Fruit fly (Drosophila melanogaster) whole organism, embryonic: ENCODE data around the gene boil.

Experiments used
- ATbp ChIP-seq: fragments of 200-800 bp; sonication (Bioruptor generic); optimal IDR thresholded peaks from 2 replicates; lab custom pipeline; 2017; ENCODE audit warnings: missing biosample characterization, mild to moderate bottlenecking, missing genetic modification characterization, missing genetic modification reagents
- Bgb ChIP-seq: fragments of 200-800 bp; sonication (Bioruptor generic); IDR thresholded peaks from 2 replicates; pipeline ENCODE4 v1.3.6; 2022; ENCODE audit warnings: missing biosample characterization, missing genetic modification characterization; ENCODE audit not compliant: partially characterized antibody
- Blimp-1 ChIP-seq: fragments of 200-800 bp; sonication (Bioruptor generic); optimal IDR thresholded peaks from 3 replicates; lab custom pipeline; 2018; ENCODE audit warnings: missing biosample characterization, missing genetic modification characterization, mild to moderate bottlenecking, moderate library complexity, missing genetic modification reagents
- CG10431 ChIP-seq: fragments of 200-800 bp; sonication (Bioruptor generic); optimal IDR thresholded peaks from 3 replicates; lab custom pipeline; 2018; ENCODE audit warnings: missing biosample characterization, mild to moderate bottlenecking, missing genetic modification characterization
- CG11504 ChIP-seq: fragments of 200-800 bp; sonication (Bioruptor generic); optimal IDR thresholded peaks from 3 replicates; lab custom pipeline; 2019; ENCODE audit warnings: missing biosample characterization, mild to moderate bottlenecking, missing genetic modification characterization, moderate library complexity
- CG13424 ChIP-seq: fragments of 200-800 bp; sonication (Bioruptor generic); optimal IDR thresholded peaks from 2 replicates; lab custom pipeline; 2019; ENCODE audit warnings: missing biosample characterization, mild to moderate bottlenecking, missing genetic modification characterization, moderate library complexity
- CG18619 ChIP-seq: fragments of 200-800 bp; sonication (Bioruptor generic); optimal IDR thresholded peaks from 3 replicates; lab custom pipeline; 2017; ENCODE audit warnings: missing biosample characterization, mild to moderate bottlenecking, missing genetic modification characterization
- CG2678 ChIP-seq: fragments of 200-800 bp; sonication (Bioruptor generic); optimal IDR thresholded peaks from 3 replicates; lab custom pipeline; 2019; ENCODE audit warnings: missing biosample characterization, mild to moderate bottlenecking, missing genetic modification characterization, moderate library complexity
- CG30403 ChIP-seq: fragments of 200-800 bp; sonication (Bioruptor generic); optimal IDR thresholded peaks from 3 replicates; lab custom pipeline; 2016; ENCODE audit warnings: missing biosample characterization, missing genetic modification characterization
- CG3065 ChIP-seq: fragments of 200-800 bp; sonication (Bioruptor generic); optimal IDR thresholded peaks from 2 replicates; lab custom pipeline; 2016; ENCODE audit warnings: missing biosample characterization, missing genetic modification characterization
- CG4328 ChIP-seq: fragments of 200-800 bp; sonication (Bioruptor generic); optimal IDR thresholded peaks from 3 replicates; lab custom pipeline; 2017; ENCODE audit warnings: missing biosample characterization, missing genetic modification reagents, missing genetic modification characterization
- CG4360 ChIP-seq: fragments of 200-800 bp; sonication (Bioruptor generic); IDR thresholded peaks from 2 replicates; pipeline ENCODE4 v1.3.6; 2022; ENCODE audit warnings: missing biosample characterization, missing genetic modification characterization
- CG6175 ChIP-seq: fragments of 200-800 bp; sonication (Bioruptor generic); IDR thresholded peaks from 3 replicates; pipeline ENCODE4 v1.3.6; 2022; ENCODE audit warnings: missing biosample characterization, missing genetic modification characterization
- CG8924 ChIP-seq: fragments of 200-800 bp; optimal IDR thresholded peaks from 3 replicates; lab custom pipeline; 2019; ENCODE audit warnings: missing biosample characterization, mild to moderate bottlenecking, missing genetic modification characterization, moderate library complexity
- Deaf1 ChIP-seq: fragments of 200-800 bp; optimal IDR thresholded peaks from 3 replicates; lab custom pipeline; 2019; ENCODE audit warnings: missing biosample characterization, mild to moderate bottlenecking, missing genetic modification characterization, moderate library complexity
- Dek ChIP-seq: fragments of 200-800 bp; sonication (Bioruptor generic); optimal IDR thresholded peaks from 3 replicates; lab custom pipeline; 2019; ENCODE audit warnings: missing biosample characterization, mild to moderate bottlenecking, missing genetic modification characterization, moderate library complexity
- E2f1 ChIP-seq: fragments of 200-800 bp; sonication (Bioruptor generic); IDR thresholded peaks from 2 replicates; pipeline ENCODE4 v1.3.6; 2022; ENCODE audit warnings: missing biosample characterization, missing genetic modification characterization
- E2f2 ChIP-seq: fragments of 200-800 bp; sonication (Bioruptor generic); IDR thresholded peaks from 2 replicates; pipeline ENCODE4 v1.3.6; 2022; ENCODE audit warnings: missing biosample characterization, missing genetic modification characterization
- Elba2 ChIP-seq: fragments of 200-800 bp; sonication (Bioruptor generic); optimal IDR thresholded peaks from 3 replicates; lab custom pipeline; 2016; ENCODE audit warnings: missing biosample characterization, missing genetic modification characterization
- Ets65A ChIP-seq: fragments of 200-800 bp; sonication (Bioruptor generic); peaks from one replicate; lab custom pipeline; 2016; ENCODE audit warnings: missing biosample characterization, missing genetic modification characterization
- Fer1 ChIP-seq: fragments of 200-800 bp; sonication (Bioruptor generic); optimal IDR thresholded peaks from 2 replicates; lab custom pipeline; 2017; ENCODE audit warnings: missing biosample characterization, mild to moderate bottlenecking, missing genetic modification characterization
- Fer3 ChIP-seq: fragments of 200-800 bp; sonication (Bioruptor generic); optimal IDR thresholded peaks from 2 replicates; lab custom pipeline; 2018; ENCODE audit warnings: missing biosample characterization, mild to moderate bottlenecking, missing genetic modification characterization, moderate library complexity
- Hmr ChIP-seq: fragments of 200-800 bp; sonication (Bioruptor generic); optimal IDR thresholded peaks from 3 replicates; lab custom pipeline; 2017; ENCODE audit warnings: mild to moderate bottlenecking, missing biosample characterization, missing genetic modification reagents, missing genetic modification characterization
- Hr51 ChIP-seq, 2 experiments: fragments of 200-800 bp; sonication (Bioruptor generic); optimal IDR thresholded peaks; 2 replicates in 1 of 2; 3 replicates in 1 of 2; lab custom pipeline; 2016 to 2018; ENCODE audit warnings: missing biosample characterization in 2 of 2, missing genetic modification characterization in 2 of 2, mild to moderate bottlenecking in 1 of 2, moderate library complexity in 1 of 2
- Meics ChIP-seq: fragments of 200-800 bp; sonication (Bioruptor generic); optimal IDR thresholded peaks from 2 replicates; lab custom pipeline; 2017; ENCODE audit warnings: missing biosample characterization, mild to moderate bottlenecking, missing genetic modification characterization
- Nf-YA ChIP-seq: fragments of 200-800 bp; sonication (Bioruptor generic); IDR thresholded peaks from 2 replicates; pipeline ENCODE4 v1.3.6; 2022; ENCODE audit warnings: missing biosample characterization, missing genetic modification characterization
- NfI ChIP-seq: fragments of 200-800 bp; sonication (Bioruptor generic); optimal IDR thresholded peaks from 3 replicates; lab custom pipeline; 2018; ENCODE audit warnings: missing biosample characterization, mild to moderate bottlenecking, missing genetic modification characterization, moderate library complexity
- Optix ChIP-seq: fragments of 200-800 bp; sonication (Bioruptor generic); IDR thresholded peaks from 3 replicates; pipeline ENCODE4 v1.3.6; 2022; ENCODE audit warnings: missing biosample characterization, missing genetic modification characterization
- Rfx ChIP-seq: fragments of 200-800 bp; sonication (Bioruptor generic); IDR thresholded peaks from 2 replicates; pipeline ENCODE4 v1.3.6; 2022; ENCODE audit warnings: missing biosample characterization, missing genetic modification characterization
- Sox102F ChIP-seq: fragments of 200-800 bp; sonication (Bioruptor generic); optimal IDR thresholded peaks from 2 replicates; lab custom pipeline; 2018; ENCODE audit warnings: missing biosample characterization, mild to moderate bottlenecking, missing genetic modification characterization, moderate library complexity
- Stat92E ChIP-seq, 3 experiments: fragments of >200 bp in 2 of 3; fragments of 200-800 bp in 1 of 3; sonication (Bioruptor generic) in 1 of 3; optimal IDR thresholded peaks; 2 replicates each; lab custom pipeline; 2017 to 2019; ENCODE audit warnings: missing biosample characterization in 3 of 3, missing genetic modification characterization in 3 of 3, mild to moderate bottlenecking in 1 of 3, moderate library complexity in 1 of 3
- Xrp1 ChIP-seq: fragments of 200-800 bp; sonication (Bioruptor generic); IDR thresholded peaks from 2 replicates; pipeline ENCODE4 v1.3.6; 2022; ENCODE audit warnings: missing biosample characterization, missing genetic modification characterization
- bcd ChIP-seq: fragments of 200-800 bp; sonication (Bioruptor generic); optimal IDR thresholded peaks from 2 replicates; lab custom pipeline; 2017; ENCODE audit warnings: missing biosample characterization, mild to moderate bottlenecking, missing genetic modification characterization
- chif ChIP-seq, 2 experiments: fragments of 200-800 bp; sonication (Bioruptor generic); optimal IDR thresholded peaks; 3 replicates each; lab custom pipeline; 2016; ENCODE audit warnings: missing biosample characterization in 2 of 2, missing genetic modification characterization in 2 of 2
- dmrt99B ChIP-seq: fragments of 200-800 bp; sonication (Bioruptor generic); optimal IDR thresholded peaks from 2 replicates; lab custom pipeline; 2018; ENCODE audit warnings: missing biosample characterization, mild to moderate bottlenecking, missing genetic modification characterization, moderate library complexity
- gem ChIP-seq: fragments of 200-800 bp; sonication (Bioruptor generic); optimal IDR thresholded peaks from 2 replicates; lab custom pipeline; 2019; ENCODE audit warnings: missing biosample characterization, mild to moderate bottlenecking, missing genetic modification characterization, moderate library complexity
- hb ChIP-seq: fragments of 200-800 bp; sonication (Bioruptor generic); IDR thresholded peaks from 3 replicates; pipeline ENCODE4 v1.3.6; 2022; ENCODE audit warnings: missing biosample characterization, missing genetic modification characterization; ENCODE audit not compliant: partially characterized antibody
- ind ChIP-seq: fragments of 200-800 bp; sonication (Bioruptor generic); optimal IDR thresholded peaks from 3 replicates; lab custom pipeline; 2016; ENCODE audit warnings: missing biosample characterization, missing genetic modification characterization
- jumu ChIP-seq: fragments of 200-800 bp; sonication (Bioruptor generic); optimal IDR thresholded peaks from 3 replicates; lab custom pipeline; 2016; ENCODE audit warnings: missing biosample characterization, missing genetic modification characterization
- lab ChIP-seq: fragments of 200-800 bp; sonication (Bioruptor generic); optimal IDR thresholded peaks from 3 replicates; lab custom pipeline; 2017; ENCODE audit warnings: missing biosample characterization, missing genetic modification characterization, mild to moderate bottlenecking, moderate library complexity, missing genetic modification reagents
- lilli ChIP-seq: fragments of 200-800 bp; sonication (Bioruptor generic); optimal IDR thresholded peaks from 3 replicates; lab custom pipeline; 2016; ENCODE audit warnings: missing biosample characterization, missing genetic modification characterization
- luna ChIP-seq: fragments of 200-800 bp; sonication (Bioruptor generic); optimal IDR thresholded peaks from 2 replicates; lab custom pipeline; 2016; ENCODE audit warnings: missing biosample characterization, missing genetic modification characterization
- sd ChIP-seq: fragments of 200-800 bp; sonication (Bioruptor generic); optimal IDR thresholded peaks from 3 replicates; lab custom pipeline; 2018; ENCODE audit warnings: missing biosample characterization, mild to moderate bottlenecking, missing genetic modification characterization, moderate library complexity
- shn ChIP-seq: fragments of 200-800 bp; sonication (Bioruptor generic); optimal IDR thresholded peaks from 3 replicates; lab custom pipeline; 2016; ENCODE audit warnings: missing biosample characterization, missing genetic modification characterization
- sisA ChIP-seq: fragments of 200-800 bp; sonication (Bioruptor generic); IDR thresholded peaks from 2 replicates; pipeline ENCODE4 v1.3.6; 2022; ENCODE audit warnings: missing biosample characterization, missing genetic modification characterization
- ttk ChIP-seq: fragments of 200-800 bp; sonication (Bioruptor generic); IDR thresholded peaks from 2 replicates; pipeline ENCODE4 v2.1.2; 2022; ENCODE audit warnings: missing biosample characterization, missing genetic modification characterization
- usp ChIP-seq: fragments of >200 bp; optimal IDR thresholded peaks from 2 replicates; lab custom pipeline; 2017; ENCODE audit warnings: missing biosample characterization, missing genetic modification characterization

boil gene

dm6 chrX:4840548-4841098 is 34.8 kb upstream of the boil start, which contains the start of gene CG42594 (continued):
- TF ChIP-seq ATbp (GFP tag; lab: Kevin White, UChicago) (no peak), sd (tag; lab: Kevin White, UChicago) (no peak)

dm6 chrX:4849376-4849775 is 26.1 kb upstream of the boil start:
- TF ChIP-seq lilli (GFP tag; lab: Kevin White, UChicago) (peak; percentile 19), Sox102F (GFP tag; lab: Kevin White, UChicago) (peak; percentile 3), CG18619 (GFP tag; lab: Kevin White, UChicago) (peak; percentile 22), CG8924 (tag; lab: Kevin White, UChicago) (peak; percentile 79), Xrp1 (GFP tag; lab: Robert Waterston, UW) (peak; percentile 30; the same call in 1 of the 2 replicates), hb (GFP tag; lab: Robert Waterston, UW) (no peak), CG3065 (no peak), luna (GFP tag; lab: Kevin White, UChicago) (no peak), Stat92E (GFP tag; optimal IDR thresholded peaks at IDR 0.05; lab: Kevin White, UChicago) (no peak), Dek (peak; percentile 2), Ets65A (GFP tag; lab: Kevin White, UChicago) (peak; percentile 84), CG11504 (tag; lab: Kevin White, UChicago) (peak; percentile 48), Meics (GFP tag; lab: Kevin White, UChicago) (peak; percentile 18), CG4360 (no peak), Deaf1 (no peak), sisA (GFP tag; lab: Robert Waterston, UW) (peak; percentile 25; the same call in 1 of the 2 replicates), Elba2 (no peak), NfI (GFP tag; lab: Kevin White, UChicago) (peak; percentile 66), CG13424 (tag; lab: Kevin White, UChicago) (peak; percentile 6), E2f1 (GFP tag; lab: Robert Waterston, UW) (0 out of 2 replicates have a peak, but pooled peaks have one; percentile 28), jumu (GFP tag; lab: Kevin White, UChicago) (no peak), Rfx (GFP tag; lab: Robert Waterston, UW) (peak; percentile 16; the same call in 1 of the 2 replicates), Hr51 (GFP tag; optimal IDR thresholded peaks at IDR 0.05; lab: Kevin White, UChicago) (peak in 1 of 2 experiments; percentile 34), chif (GFP tag; optimal IDR thresholded peaks at IDR 0.05; lab: Kevin White, UChicago) (no peak), bcd (GFP tag; lab: Kevin White, UChicago) (peak; percentile 1), gem (tag; lab: Kevin White, UChicago) (peak; percentile 58), CG30403 (GFP tag; lab: Kevin White, UChicago) (peak; percentile 47), CG2678 (tag; lab: Kevin White, UChicago) (peak; percentile 50), Hmr (peak; percentile 38), shn (no peak), Nf-YA (GFP tag; lab: Robert Waterston, UW) (no peak), Bgb (no peak), CG4328 (GFP tag; lab: Kevin White, UChicago) (no peak), Blimp-1 (peak; percentile 2), lab (GFP tag; lab: Kevin White, UChicago) (peak; percentile 62), ind (peak; percentile 29), dmrt99B (peak; percentile 49), CG6175 (GFP tag; lab: Robert Waterston, UW) (no peak), Optix (GFP tag; lab: Robert Waterston, UW) (no peak), ttk (GFP tag; lab: Robert Waterston, UW) (0 out of 2 replicates have a peak, but pooled peaks have one; percentile 8), Fer1 (GFP tag; lab: Kevin White, UChicago) (peak; percentile 38), usp (GFP tag; lab: Kevin White, UChicago) (no peak), CG10431 (GFP tag; lab: Kevin White, UChicago) (no peak), Fer3 (tag; lab: Kevin White, UChicago) (peak; percentile 10), E2f2 (GFP tag; lab: Robert Waterston, UW) (no peak)
